Worm (Caenorhabditis elegans): Measurements from ENCODE around the gene K06H6.5.

ce11 chrV:624922-625321 lies 48.8 kb downstream of the K06H6.5 start, which contains the start of gene srt-17:
- TF ChIP-seq ceh-19 (GFP tag; optimal IDR thresholded peaks at IDR 0.05) (no peak), F13H6.1 (tag; optimal IDR thresholded peaks at IDR 0.05) (no peak), ceh-45 (GFP tag; IDR thresholded peaks at IDR 0.05) (no peak), pros-1 (tag; optimal IDR thresholded peaks at IDR 0.05) (no peak), dmd-4 (tag; optimal IDR thresholded peaks at IDR 0.05; ENCODE audit: borderline replicate concordance) (no peak), hlh-30 (tag; optimal IDR thresholded peaks at IDR 0.05; ENCODE audit: insufficient read depth) (no peak), ama-1 (optimal IDR thresholded peaks at IDR 0.05) (no peak)
